Worm (Caenorhabditis elegans) whole organism, mixed stage, embryonic: Measurements from ENCODE around the gene K02E10.5.

Experiments used
- mep-1 ChIP-seq: fragments of 150-350 bp; optimal IDR thresholded peaks from 2 replicates; lab custom pipeline; 2017; ENCODE audit warnings: missing biosample characterization, missing genetic modification reagents, missing genetic modification characterization, inconsistent platforms
- unc-62 ChIP-seq: fragments of 150-350 bp; optimal IDR thresholded peaks from 2 replicates; lab custom pipeline; 2014; ENCODE audit warnings: missing biosample characterization, missing genetic modification reagents, missing genetic modification characterization

ce11 chrX:2452716-2453115 is 26.0 kb downstream of the K02E10.5 start:
- no peak for TF ChIP-seq unc-62 (GFP tag; lab: Kevin White, UChicago)
- no peak for TF ChIP-seq mep-1
